Worm (Caenorhabditis elegans) whole organism, early embryonic: Measurements from ENCODE around the gene F07E5.7.

Experiments
- B0310.2 ChIP-seq: sonication (generic microtip); optimal IDR thresholded peaks from 2 replicates; lab custom pipeline; 2016; ENCODE audit warnings: mild to moderate bottlenecking, missing genetic modification characterization, missing compliant biosample characterization
- F13C5.2 ChIP-seq: sonication (generic microtip); optimal IDR thresholded peaks from 2 replicates; lab custom pipeline; 2017; ENCODE audit warnings: mild to moderate bottlenecking, missing genetic modification characterization, inconsistent platforms, missing compliant biosample characterization
- aly-1 ChIP-seq: sonication (generic microtip); optimal IDR thresholded peaks from 2 replicates; lab custom pipeline; 2016; ENCODE audit warnings: missing genetic modification characterization, missing compliant biosample characterization
- ama-1 ChIP-seq: fragments of 150-350 bp; optimal IDR thresholded peaks from 2 replicates; lab custom pipeline; 2014
- ceh-13 ChIP-seq: fragments of 200-800 bp; sonication (Bioruptor generic); optimal IDR thresholded peaks from 2 replicates; lab custom pipeline; 2018; ENCODE audit warnings: mild to moderate bottlenecking, missing genetic modification characterization, missing compliant biosample characterization
- ceh-36 ChIP-seq: sonication (generic microtip); optimal IDR thresholded peaks from 2 replicates; lab custom pipeline; 2016; ENCODE audit warnings: missing genetic modification characterization, inconsistent platforms, missing compliant biosample characterization
- ets-7 ChIP-seq: sonication (generic microtip); optimal IDR thresholded peaks from 2 replicates; lab custom pipeline; 2016; ENCODE audit warnings: missing genotype, missing genetic modification characterization, missing compliant biosample characterization
- flt-1 ChIP-seq: fragments of 200-800 bp; sonication (Bioruptor generic); IDR thresholded peaks from 2 replicates; pipeline ENCODE4 v1.3.6; 2022; ENCODE audit warnings: missing genetic modification characterization, missing compliant biosample characterization
- hmbx-1 ChIP-seq: sonication (generic microtip); optimal IDR thresholded peaks from 2 replicates; lab custom pipeline; 2016; ENCODE audit warnings: mild to moderate bottlenecking, missing genetic modification characterization, missing compliant biosample characterization
- hmg-4 ChIP-seq: fragments of 200-800 bp; sonication (Bioruptor generic); optimal IDR thresholded peaks from 2 replicates; lab custom pipeline; 2018; ENCODE audit warnings: mild to moderate bottlenecking, missing genetic modification characterization, missing compliant biosample characterization
- hnd-1 ChIP-seq: sonication (generic microtip); optimal IDR thresholded peaks from 2 replicates; lab custom pipeline; 2016; ENCODE audit warnings: missing genetic modification characterization, missing compliant biosample characterization
- pes-1 ChIP-seq: fragments of 200-800 bp; sonication (Bioruptor generic); IDR thresholded peaks from 2 replicates; pipeline ENCODE4 v1.3.6; 2022; ENCODE audit warnings: missing genetic modification reagents, missing genetic modification characterization, missing compliant biosample characterization
- scrt-1 ChIP-seq: fragments of 200-800 bp; sonication (Bioruptor generic); IDR thresholded peaks from 2 replicates; pipeline ENCODE4 v1.3.6; 2022; ENCODE audit warnings: missing genetic modification characterization, missing compliant biosample characterization
- sea-1 ChIP-seq: fragments of 200-800 bp; sonication (Bioruptor generic); conservative IDR thresholded peaks from 2 replicates; pipeline ENCODE4 v1.3.6; 2022; ENCODE audit warnings: missing genetic modification characterization, missing compliant biosample characterization
- tbx-11 ChIP-seq: fragments of 200-800 bp; sonication (Bioruptor generic); IDR thresholded peaks from 2 replicates; pipeline ENCODE4 v1.3.6; 2022; ENCODE audit warnings: missing genetic modification characterization, missing compliant biosample characterization
- tbx-37 ChIP-seq: fragments of 200-800 bp; sonication (Bioruptor generic); conservative IDR thresholded peaks from 2 replicates; pipeline ENCODE4 v1.3.6; 2022; ENCODE audit warnings: missing genetic modification reagents, missing genetic modification characterization, missing compliant biosample characterization
- tra-4 ChIP-seq: sonication (generic microtip); optimal IDR thresholded peaks from 2 replicates; lab custom pipeline; 2017; ENCODE audit warnings: missing genetic modification characterization, missing compliant biosample characterization

F07E5.7 gene

ce11 chrII:2071429-2071828 is at the start of gene F07E5.7:
Gene F07E5.7 (minus strand): TSS chrII:2071529.
- TF ChIP-seq tra-4 (tag; lab: Kevin White, UChicago): no peak

ce11 chrII:2116794-2117193 is 45.5 kb upstream of the F07E5.7 start, which contains the start of gene srh-195:
Gene srh-195 (minus strand): TSS chrII:2116894.
- TF ChIP-seq flt-1 (GFP tag; lab: Robert Waterston, UW): no peak
- no peak for TF ChIP-seq ceh-13 (GFP tag; lab: Kevin White, UChicago)
- no peak for TF ChIP-seq hmbx-1
- no peak for TF ChIP-seq hnd-1 (tag; lab: Kevin White, UChicago)
- no peak for TF ChIP-seq tbx-11 (GFP tag; lab: Robert Waterston, UW)
- TF ChIP-seq ceh-36 (tag; lab: Kevin White, UChicago): no peak
- no peak for TF ChIP-seq ama-1 (lab: Kevin White, UChicago)

ce11 chrII:2114488-2114887 is 43.2 kb upstream of the F07E5.7 start:
- no peak for TF ChIP-seq flt-1 (GFP tag; lab: Robert Waterston, UW)

ce11 chrII:2112948-2113347 is 41.6 kb upstream of the F07E5.7 start, which contains the start of gene R52.6:
Gene R52.6 (minus strand): TSS chrII:2113048.
- no peak for TF ChIP-seq ceh-13 (GFP tag; lab: Kevin White, UChicago)
- no peak for TF ChIP-seq tbx-11 (GFP tag; lab: Robert Waterston, UW)
- TF ChIP-seq scrt-1 (GFP tag; lab: Robert Waterston, UW): no peak
- no peak for TF ChIP-seq aly-1 (tag; lab: Kevin White, UChicago)
- no peak for TF ChIP-seq tbx-37 (GFP tag; lab: Robert Waterston, UW)
- TF ChIP-seq tra-4 (tag; lab: Kevin White, UChicago): no peak
- TF ChIP-seq B0310.2 (tag; lab: Kevin White, UChicago): no peak
- TF ChIP-seq hmg-4 (GFP tag; lab: Kevin White, UChicago): no peak
- no peak for TF ChIP-seq sea-1

- no peak for TF ChIP-seq ceh-13 (GFP tag; lab: Kevin White, UChicago)
- no peak for TF ChIP-seq tra-4 (tag; lab: Kevin White, UChicago)
- TF ChIP-seq pes-1: no peak
- no peak for TF ChIP-seq scrt-1 (GFP tag; lab: Robert Waterston, UW)
- no peak for TF ChIP-seq ets-7
- no peak for TF ChIP-seq ama-1 (lab: Kevin White, UChicago)
- TF ChIP-seq flt-1 (GFP tag; lab: Robert Waterston, UW): no peak
- TF ChIP-seq aly-1 (tag; lab: Kevin White, UChicago): no peak
- TF ChIP-seq hmbx-1: no peak
- no peak for TF ChIP-seq hnd-1 (tag; lab: Kevin White, UChicago)
- no peak for TF ChIP-seq tbx-11 (GFP tag; lab: Robert Waterston, UW)
- TF ChIP-seq tbx-37 (GFP tag; lab: Robert Waterston, UW): no peak
- no peak for TF ChIP-seq ceh-36 (tag; lab: Kevin White, UChicago)
- TF ChIP-seq sea-1: no peak
- no peak for TF ChIP-seq hmg-4 (GFP tag; lab: Kevin White, UChicago)
- no peak for TF ChIP-seq F13C5.2 (tag; lab: Kevin White, UChicago)
- no peak for TF ChIP-seq B0310.2 (tag; lab: Kevin White, UChicago)
Observed at ce11 chrII:2109943-2110342, 38.6 kb upstream of the F07E5.7 start, which contains the start of gene R52.5. Gene R52.5 (minus strand): TSS chrII:2110043.

ce11 chrII:2108295-2108694 is 37.0 kb upstream of the F07E5.7 start, which contains the start of gene R52.4:
Gene R52.4 (minus strand): TSS chrII:2108395.
- TF ChIP-seq ceh-36 (tag; lab: Kevin White, UChicago) (no peak), tbx-37 (GFP tag; lab: Robert Waterston, UW) (no peak), hmg-4 (GFP tag; lab: Kevin White, UChicago) (no peak), tra-4 (tag; lab: Kevin White, UChicago) (no peak), scrt-1 (GFP tag; lab: Robert Waterston, UW) (no peak), pes-1 (no peak), aly-1 (tag; lab: Kevin White, UChicago) (no peak), tbx-11 (GFP tag; lab: Robert Waterston, UW) (no peak), flt-1 (GFP tag; lab: Robert Waterston, UW) (no peak)

ce11 chrII:2099139-2099976 is 28.0 kb upstream of the F07E5.7 start, which contains the start of gene math-42:
Gene math-42 (plus strand): TSS chrII:2099926.
- TF ChIP-seq tbx-11 (GFP tag; lab: Robert Waterston, UW) (no peak), flt-1 (GFP tag; lab: Robert Waterston, UW) (no peak), hmbx-1 (no peak), ets-7 (no peak), ama-1 (lab: Kevin White, UChicago) (no peak), F13C5.2 (tag; lab: Kevin White, UChicago) (no peak), ceh-13 (GFP tag; lab: Kevin White, UChicago) (no peak), sea-1 (no peak), ceh-36 (tag; lab: Kevin White, UChicago) (no peak), hnd-1 (tag; lab: Kevin White, UChicago) (no peak), tra-4 (tag; lab: Kevin White, UChicago) (no peak), B0310.2 (tag; lab: Kevin White, UChicago) (no peak), tbx-37 (GFP tag; lab: Robert Waterston, UW) (no peak), hmg-4 (GFP tag; lab: Kevin White, UChicago) (no peak), scrt-1 (GFP tag; lab: Robert Waterston, UW) (no peak), pes-1 (no peak)
